Fruit fly (Drosophila melanogaster): ENCODE data around the gene Cby.
A peak's percentile ranks its signal among the peaks of the same experiment; 100 is the strongest.

The Cby gene

dm6 chr3R:21878473-21878872 is 10.7 kb downstream of the Cby start, which contains the start of gene CG34148:
Gene CG34148, minus strand, starts transcription at chr3R:21878686.
- TF ChIP-seq kay (GFP tag; ENCODE audit: borderline replicate concordance) = peak; percentile 6
- no peak for TF ChIP-seq CG14711 (tag; optimal IDR thresholded peaks at IDR 0.05)

dm6 chr3R:21880510-21880909 is 12.7 kb downstream of the Cby start, which contains the start of gene CG31465:
Gene CG31465, plus strand, starts transcription at chr3R:21880810.
- TF ChIP-seq CG12768 (GFP tag; optimal IDR thresholded peaks at IDR 0.05) (no peak), toe (GFP tag; optimal IDR thresholded peaks at IDR 0.05) (no peak), Mnt (GFP tag; optimal IDR thresholded peaks at IDR 0.05) (no peak), bab1 (GFP tag; optimal IDR thresholded peaks at IDR 0.05) (no peak), CG7045 (GFP tag; optimal IDR thresholded peaks at IDR 0.05) (no peak), Crg-1 (GFP tag; optimal IDR thresholded peaks at IDR 0.05) (no peak), kay (GFP tag; ENCODE audit: borderline replicate concordance) (no peak), tj (GFP tag; optimal IDR thresholded peaks at IDR 0.05) (no peak), ovo (GFP tag; optimal IDR thresholded peaks at IDR 0.05) (no peak), pad (GFP tag; optimal IDR thresholded peaks at IDR 0.05) (no peak), cnc (optimal IDR thresholded peaks at IDR 0.05) (no peak), Clk (GFP tag; optimal IDR thresholded peaks at IDR 0.05) (no peak), CG7101 (tag; optimal IDR thresholded peaks at IDR 0.05) (no peak), CG33017 (tag; optimal IDR thresholded peaks at IDR 0.05) (no peak), CG14711 (tag; optimal IDR thresholded peaks at IDR 0.05) (no peak), CG1620 (GFP tag; optimal IDR thresholded peaks at IDR 0.05) (no peak), CG5204 (GFP tag; optimal IDR thresholded peaks at IDR 0.05) (no peak), CG11617 (GFP tag; optimal IDR thresholded peaks at IDR 0.05) (no peak), cic (GFP tag; optimal IDR thresholded peaks at IDR 0.05) (no peak), Hr96 (GFP tag; optimal IDR thresholded peaks at IDR 0.05) (no peak)

dm6 chr3R:21884354-21884753 is 16.6 kb downstream of the Cby start, which contains the start of gene fit:
Gene fit, minus strand, starts transcription at chr3R:21884454.
- TF ChIP-seq CG1620 (GFP tag; optimal IDR thresholded peaks at IDR 0.05) = no peak

dm6 chr3R:21885450-21885849 is 17.6 kb downstream of the Cby start, which contains the start of gene CG17819:
Gene CG17819, minus strand, starts transcription at chr3R:21885550.
- TF ChIP-seq Hr96 (GFP tag; optimal IDR thresholded peaks at IDR 0.05) (no peak), kay (GFP tag; ENCODE audit: borderline replicate concordance) (no peak)

- TF ChIP-seq cnc (optimal IDR thresholded peaks at IDR 0.05) (no peak), kay (GFP tag; ENCODE audit: borderline replicate concordance) (peak; percentile 74), Mnt (GFP tag; optimal IDR thresholded peaks at IDR 0.05) (peak; percentile 20), pad (GFP tag; optimal IDR thresholded peaks at IDR 0.05) (peak; percentile 26), CG7101 (tag; optimal IDR thresholded peaks at IDR 0.05) (peak; percentile 18), CG14711 (tag; optimal IDR thresholded peaks at IDR 0.05) (peak; percentile 49), CG11617 (GFP tag; optimal IDR thresholded peaks at IDR 0.05) (no peak), cic (GFP tag; optimal IDR thresholded peaks at IDR 0.05) (peak; percentile 55), tj (GFP tag; optimal IDR thresholded peaks at IDR 0.05) (no peak), CG1620 (GFP tag; optimal IDR thresholded peaks at IDR 0.05) (no peak), CG33017 (tag; optimal IDR thresholded peaks at IDR 0.05) (no peak), Hr96 (GFP tag; optimal IDR thresholded peaks at IDR 0.05) (no peak), ovo (GFP tag; optimal IDR thresholded peaks at IDR 0.05) (no peak), CG7045 (GFP tag; optimal IDR thresholded peaks at IDR 0.05) (no peak), Clk (GFP tag; optimal IDR thresholded peaks at IDR 0.05) (no peak), CG5204 (GFP tag; optimal IDR thresholded peaks at IDR 0.05) (no peak), CG12768 (GFP tag; optimal IDR thresholded peaks at IDR 0.05) (no peak), toe (GFP tag; optimal IDR thresholded peaks at IDR 0.05) (no peak), Crg-1 (GFP tag; optimal IDR thresholded peaks at IDR 0.05) (peak; percentile 37), bab1 (GFP tag; optimal IDR thresholded peaks at IDR 0.05) (no peak)
Observed at dm6 chr3R:21886861-21887587, 19.2 kb downstream of the Cby start, which contains the start of the genes CG6678 and dnd. Gene CG6678, plus strand, starts transcription at chr3R:21887029. Gene dnd, minus strand, starts transcription at chr3R:21887355.

dm6 chr3R:21887588-21888007 is 19.8 kb downstream of the Cby start:
- TF ChIP-seq CG14711 (tag; optimal IDR thresholded peaks at IDR 0.05) (peak; percentile 26), bab1 (GFP tag; optimal IDR thresholded peaks at IDR 0.05) (peak; percentile 14), CG7101 (tag; optimal IDR thresholded peaks at IDR 0.05) (peak; percentile 24), ovo (GFP tag; optimal IDR thresholded peaks at IDR 0.05) (no peak), cnc (optimal IDR thresholded peaks at IDR 0.05) (no peak), Mnt (GFP tag; optimal IDR thresholded peaks at IDR 0.05) (no peak), Crg-1 (GFP tag; optimal IDR thresholded peaks at IDR 0.05) (no peak), CG7045 (GFP tag; optimal IDR thresholded peaks at IDR 0.05) (no peak), tj (GFP tag; optimal IDR thresholded peaks at IDR 0.05) (no peak), CG11617 (GFP tag; optimal IDR thresholded peaks at IDR 0.05) (no peak), CG5204 (GFP tag; optimal IDR thresholded peaks at IDR 0.05) (no peak), CG33017 (tag; optimal IDR thresholded peaks at IDR 0.05) (no peak), Clk (GFP tag; optimal IDR thresholded peaks at IDR 0.05) (no peak), toe (GFP tag; optimal IDR thresholded peaks at IDR 0.05) (no peak), cic (GFP tag; optimal IDR thresholded peaks at IDR 0.05) (no peak), pad (GFP tag; optimal IDR thresholded peaks at IDR 0.05) (no peak), CG1620 (GFP tag; optimal IDR thresholded peaks at IDR 0.05) (no peak), kay (GFP tag; ENCODE audit: borderline replicate concordance) (peak; percentile 54), CG12768 (GFP tag; optimal IDR thresholded peaks at IDR 0.05) (peak; percentile 14), Hr96 (GFP tag; optimal IDR thresholded peaks at IDR 0.05) (no peak)

Data from whole organism, adult.